Worm (Caenorhabditis elegans): ENCODE results near the gene srt-27.

Gene srt-27

ce11 chrV:2746404-2746803, 25.7 kb upstream of the srt-27 start:
- TF ChIP-seq pqm-1 (tag; optimal IDR thresholded peaks at IDR 0.05) (no peak), ceh-48 (tag; optimal IDR thresholded peaks at IDR 0.05) (no peak), pha-2 (tag; optimal IDR thresholded peaks at IDR 0.05) (no peak), ceh-9 (tag; optimal IDR thresholded peaks at IDR 0.05) (no peak), nfya-1 (tag; optimal IDR thresholded peaks at IDR 0.05) (no peak), elt-4 (tag; optimal IDR thresholded peaks at IDR 0.05) (no peak), npax-4 (tag; optimal IDR thresholded peaks at IDR 0.05) (no peak), lim-6 (tag; optimal IDR thresholded peaks at IDR 0.05) (no peak), ceh-30 (tag; optimal IDR thresholded peaks at IDR 0.05) (no peak), gmeb-2 (tag; optimal IDR thresholded peaks at IDR 0.05) (no peak), F13H6.1 (tag; optimal IDR thresholded peaks at IDR 0.05) (no peak), sdc-2 (tag; optimal IDR thresholded peaks at IDR 0.05) (no peak), che-1 (tag; optimal IDR thresholded peaks at IDR 0.05) (no peak), pha-4 (tag; optimal IDR thresholded peaks at IDR 0.05) (no peak), zip-5 (tag; optimal IDR thresholded peaks at IDR 0.05) (no peak), hlh-30 (tag; optimal IDR thresholded peaks at IDR 0.05; ENCODE audit: insufficient read depth) (no peak)

DNA sequence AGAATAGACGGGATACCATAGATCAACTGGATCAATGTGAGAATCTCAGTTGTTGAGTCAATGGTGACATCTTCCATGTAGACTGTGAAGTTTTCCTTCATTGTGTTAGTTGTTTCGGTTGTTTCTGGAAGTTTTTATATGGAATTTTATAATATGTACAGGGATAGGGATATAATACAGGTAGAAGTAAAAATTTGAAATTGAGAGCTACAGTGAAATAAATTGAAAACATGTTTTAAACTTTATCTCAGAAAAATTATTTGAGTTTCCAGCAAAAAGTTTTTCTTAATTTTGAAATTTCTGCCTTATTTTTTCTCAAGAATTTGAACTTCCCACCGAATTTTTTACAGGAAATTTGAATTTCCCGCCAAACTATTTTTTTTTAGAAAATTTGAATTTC, 21.6 kb upstream of the srt-27 start, which contains the start of gene srg-62:
TSS of gene srg-62 (minus strand) at position 101 of the 400 bp plus-strand sequence.
- TF ChIP-seq nhr-232 (tag; optimal IDR thresholded peaks at IDR 0.05) (no peak), ztf-16 (tag; optimal IDR thresholded peaks at IDR 0.05) (no peak), sdc-2 (tag; optimal IDR thresholded peaks at IDR 0.05) (no peak), ceh-48 (tag; optimal IDR thresholded peaks at IDR 0.05) (no peak), nhr-11 (tag; optimal IDR thresholded peaks at IDR 0.05) (no peak), unc-42 (tag; optimal IDR thresholded peaks at IDR 0.05) (no peak), tbx-7 (tag; optimal IDR thresholded peaks at IDR 0.05) (no peak), dmd-4 (tag; optimal IDR thresholded peaks at IDR 0.05; ENCODE audit: borderline replicate concordance) (no peak), fkh-6 (tag; optimal IDR thresholded peaks at IDR 0.05) (no peak), C08G9.2 (tag; optimal IDR thresholded peaks at IDR 0.05) (no peak), unc-55 (GFP tag; optimal IDR thresholded peaks at IDR 0.05) (no peak), ceh-24 (tag; optimal IDR thresholded peaks at IDR 0.05) (no peak), hlh-8 (tag; optimal IDR thresholded peaks at IDR 0.05) (no peak), odd-2 (tag; optimal IDR thresholded peaks at IDR 0.05) (no peak), sox-4 (tag; optimal IDR thresholded peaks at IDR 0.05) (no peak), lin-11 (tag; optimal IDR thresholded peaks at IDR 0.05) (no peak), hlh-30 (tag; optimal IDR thresholded peaks at IDR 0.05; ENCODE audit: insufficient read depth) (no peak), ahr-1 (tag; optimal IDR thresholded peaks at IDR 0.05) (no peak)

- no peak for TF ChIP-seq syd-9 (tag; optimal IDR thresholded peaks at IDR 0.05)
- no peak for TF ChIP-seq ref-2 (tag; optimal IDR thresholded peaks at IDR 0.05)
- no peak for TF ChIP-seq ceh-14 (tag; optimal IDR thresholded peaks at IDR 0.05)
- TF ChIP-seq ceh-45 (GFP tag; IDR thresholded peaks at IDR 0.05) = no peak
- TF ChIP-seq ama-1 (optimal IDR thresholded peaks at IDR 0.05) = no peak
- TF ChIP-seq hlh-8 (tag; optimal IDR thresholded peaks at IDR 0.05) = no peak
- TF ChIP-seq unc-86 (tag; optimal IDR thresholded peaks at IDR 0.05) = no peak
- TF ChIP-seq pros-1 (tag; optimal IDR thresholded peaks at IDR 0.05) = no peak
- TF ChIP-seq ceh-24 (tag; optimal IDR thresholded peaks at IDR 0.05) = no peak
- TF ChIP-seq ztf-16 (tag; optimal IDR thresholded peaks at IDR 0.05) = no peak
- no peak for TF ChIP-seq lin-11 (tag; optimal IDR thresholded peaks at IDR 0.05)
- no peak for TF ChIP-seq elt-2 (tag; optimal IDR thresholded peaks at IDR 0.05)
- TF ChIP-seq C08G9.2 (tag; optimal IDR thresholded peaks at IDR 0.05) = no peak
- no peak for TF ChIP-seq hlh-13 (GFP tag; optimal IDR thresholded peaks at IDR 0.05)
- TF ChIP-seq unc-55 (GFP tag; optimal IDR thresholded peaks at IDR 0.05) = no peak
- no peak for TF ChIP-seq T23F11.4 (GFP tag; optimal IDR thresholded peaks at IDR 0.05)
- TF ChIP-seq tbx-2 (tag; optimal IDR thresholded peaks at IDR 0.05) = no peak
Observed at ce11 chrV:2740228-2740627, 19.6 kb upstream of the srt-27 start, which contains the start of gene srg-61. Gene srg-61, minus strand, starts transcription at chrV:2740328.
